Worm (Caenorhabditis elegans): ENCODE results near the gene K09F5.6.

DNA sequence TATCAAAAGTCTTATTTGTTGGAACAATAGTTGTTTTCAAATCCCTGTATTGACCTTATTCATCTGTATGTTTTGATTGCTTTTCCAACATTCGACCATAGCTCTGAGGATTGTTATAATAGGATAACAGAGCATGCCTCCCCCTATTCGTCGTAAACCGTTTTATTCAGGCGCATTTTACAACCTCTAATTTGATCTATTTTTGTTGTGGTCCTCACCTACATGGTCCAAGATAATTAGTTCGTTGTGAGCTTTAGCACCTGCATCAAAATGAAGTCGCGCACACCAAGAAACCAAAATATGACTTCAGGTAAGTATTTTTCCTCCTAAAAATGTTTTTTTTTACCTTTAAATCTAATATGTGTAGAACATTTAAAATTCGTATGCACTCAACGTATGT is 33.7 kb downstream of the K09F5.6 start, which contains the start of gene deg-1:
- TF ChIP-seq F39B2.1 (GFP tag; IDR thresholded peaks at IDR 0.05) (no peak), unc-130 (GFP tag; optimal IDR thresholded peaks at IDR 0.05) (no peak), lin-40 (tag; optimal IDR thresholded peaks at IDR 0.05) (no peak), unc-62 (GFP tag; optimal IDR thresholded peaks at IDR 0.05) (no peak), lin-35 (GFP tag; optimal IDR thresholded peaks at IDR 0.05) (no peak), B0336.3 (GFP tag; IDR thresholded peaks at IDR 0.05) (no peak), sea-2 (GFP tag; IDR thresholded peaks at IDR 0.05) (no peak), tbx-9 (tag; optimal IDR thresholded peaks at IDR 0.05; ENCODE audit: borderline replicate concordance) (no peak), K11D2.4 (GFP tag; IDR thresholded peaks at IDR 0.05) (no peak), F57C9.4 (tag; optimal IDR thresholded peaks at IDR 0.05) (no peak), F22D6.2 (tag; optimal IDR thresholded peaks at IDR 0.05) (no peak), pha-4 (tag; optimal IDR thresholded peaks at IDR 0.05) (no peak), nhr-90 (tag; optimal IDR thresholded peaks at IDR 0.05) (no peak)

Measured in whole organism, young adult.